Fruit fly (Drosophila melanogaster) S2 (cell line): ENCODE data around the gene CG15549.

Experiments
- CG8478 ChIP-seq: fragments of >200 bp; optimal IDR thresholded peaks from 2 replicates; lab custom pipeline; 2018
- CTCF ChIP-seq, 2 experiments: fragments of >200 bp; optimal IDR thresholded peaks; 2 replicates each; lab custom pipeline; 2018

DNA sequence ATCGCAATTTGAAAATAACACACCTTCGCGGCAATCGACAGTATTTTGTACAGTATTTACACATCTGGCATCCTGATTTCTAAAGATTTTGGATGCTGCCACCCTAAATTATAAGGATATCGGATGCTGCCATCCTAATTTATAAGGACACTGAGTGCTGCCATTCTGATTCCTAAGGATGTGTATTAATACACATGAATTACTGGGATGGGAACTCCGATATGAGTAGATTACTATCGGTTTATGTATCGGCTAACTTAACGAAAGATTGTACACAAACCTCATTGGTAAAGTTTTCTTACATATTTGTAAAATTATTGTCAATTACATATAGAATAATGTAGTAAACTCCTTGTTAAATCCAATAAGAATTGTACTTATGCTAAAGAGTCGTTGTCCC lies 10.0 kb upstream of the CG15549 start:
- no peak for TF ChIP-seq CG8478
- TF ChIP-seq CTCF (optimal IDR thresholded peaks at IDR 0.05; lab: Kevin White, UChicago), result peak; percentile 77 to 85
